Worm (Caenorhabditis elegans) whole organism, early embryonic: ENCODE data around the gene ccdc-12.

Experiments
- B0310.2 ChIP-seq: sonication (generic microtip); optimal IDR thresholded peaks from 2 replicates; lab custom pipeline; 2016; ENCODE audit warnings: mild to moderate bottlenecking, missing genetic modification characterization, missing compliant biosample characterization
- F13C5.2 ChIP-seq: sonication (generic microtip); optimal IDR thresholded peaks from 2 replicates; lab custom pipeline; 2017; ENCODE audit warnings: mild to moderate bottlenecking, missing genetic modification characterization, inconsistent platforms, missing compliant biosample characterization
- aly-1 ChIP-seq: sonication (generic microtip); optimal IDR thresholded peaks from 2 replicates; lab custom pipeline; 2016; ENCODE audit warnings: missing genetic modification characterization, missing compliant biosample characterization
- ama-1 ChIP-seq: fragments of 150-350 bp; optimal IDR thresholded peaks from 2 replicates; lab custom pipeline; 2014
- ceh-13 ChIP-seq: fragments of 200-800 bp; sonication (Bioruptor generic); optimal IDR thresholded peaks from 2 replicates; lab custom pipeline; 2018; ENCODE audit warnings: mild to moderate bottlenecking, missing genetic modification characterization, missing compliant biosample characterization
- ceh-36 ChIP-seq: sonication (generic microtip); optimal IDR thresholded peaks from 2 replicates; lab custom pipeline; 2016; ENCODE audit warnings: missing genetic modification characterization, inconsistent platforms, missing compliant biosample characterization
- ets-7 ChIP-seq: sonication (generic microtip); optimal IDR thresholded peaks from 2 replicates; lab custom pipeline; 2016; ENCODE audit warnings: missing genotype, missing genetic modification characterization, missing compliant biosample characterization
- flt-1 ChIP-seq: fragments of 200-800 bp; sonication (Bioruptor generic); IDR thresholded peaks from 2 replicates; pipeline ENCODE4 v1.3.6; 2022; ENCODE audit warnings: missing genetic modification characterization, missing compliant biosample characterization
- hmbx-1 ChIP-seq: sonication (generic microtip); optimal IDR thresholded peaks from 2 replicates; lab custom pipeline; 2016; ENCODE audit warnings: mild to moderate bottlenecking, missing genetic modification characterization, missing compliant biosample characterization
- hmg-4 ChIP-seq: fragments of 200-800 bp; sonication (Bioruptor generic); optimal IDR thresholded peaks from 2 replicates; lab custom pipeline; 2018; ENCODE audit warnings: mild to moderate bottlenecking, missing genetic modification characterization, missing compliant biosample characterization
- hnd-1 ChIP-seq: sonication (generic microtip); optimal IDR thresholded peaks from 2 replicates; lab custom pipeline; 2016; ENCODE audit warnings: missing genetic modification characterization, missing compliant biosample characterization
- pes-1 ChIP-seq: fragments of 200-800 bp; sonication (Bioruptor generic); IDR thresholded peaks from 2 replicates; pipeline ENCODE4 v1.3.6; 2022; ENCODE audit warnings: missing genetic modification reagents, missing genetic modification characterization, missing compliant biosample characterization
- scrt-1 ChIP-seq: fragments of 200-800 bp; sonication (Bioruptor generic); IDR thresholded peaks from 2 replicates; pipeline ENCODE4 v1.3.6; 2022; ENCODE audit warnings: missing genetic modification characterization, missing compliant biosample characterization
- sea-1 ChIP-seq: fragments of 200-800 bp; sonication (Bioruptor generic); conservative IDR thresholded peaks from 2 replicates; pipeline ENCODE4 v1.3.6; 2022; ENCODE audit warnings: missing genetic modification characterization, missing compliant biosample characterization
- tbx-11 ChIP-seq: fragments of 200-800 bp; sonication (Bioruptor generic); IDR thresholded peaks from 2 replicates; pipeline ENCODE4 v1.3.6; 2022; ENCODE audit warnings: missing genetic modification characterization, missing compliant biosample characterization
- tbx-37 ChIP-seq: fragments of 200-800 bp; sonication (Bioruptor generic); conservative IDR thresholded peaks from 2 replicates; pipeline ENCODE4 v1.3.6; 2022; ENCODE audit warnings: missing genetic modification reagents, missing genetic modification characterization, missing compliant biosample characterization
- tra-4 ChIP-seq: sonication (generic microtip); optimal IDR thresholded peaks from 2 replicates; lab custom pipeline; 2017; ENCODE audit warnings: missing genetic modification characterization, missing compliant biosample characterization

The ccdc-12 gene

DNA sequence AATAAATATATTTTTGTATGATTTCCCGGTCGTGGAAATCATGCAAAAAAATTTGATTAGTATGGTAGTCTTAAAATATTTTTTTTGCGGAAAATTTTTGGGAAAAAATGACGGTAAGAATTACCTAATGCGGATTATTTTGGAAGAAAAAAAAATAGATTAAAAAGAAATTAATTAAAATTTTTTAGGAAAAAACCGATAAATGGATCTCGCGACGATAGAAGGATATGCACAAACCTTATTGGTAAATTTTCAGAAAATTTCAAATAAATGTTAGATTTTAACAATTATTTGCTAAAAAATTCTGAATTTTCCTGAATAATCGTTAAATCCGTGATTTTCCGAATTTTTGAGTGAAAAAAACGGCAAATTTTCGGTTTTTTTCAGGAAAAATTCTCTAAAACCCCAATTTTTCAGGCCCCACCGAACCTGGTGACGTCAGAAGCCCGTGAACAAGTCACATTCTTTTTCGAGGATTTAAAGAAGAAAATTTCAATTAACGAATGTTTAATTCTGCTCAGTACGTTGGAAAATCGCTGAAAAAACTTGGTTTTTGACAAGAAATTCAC lies 2.7 kb upstream of the ccdc-12 start, which contains the start of gene Y69A2AR.16:
Y69A2AR.16 (plus strand) TSS at position 189 of the 569 bp plus-strand sequence.
- TF ChIP-seq tbx-11 (GFP tag; lab: Robert Waterston, UW) (no peak), hmbx-1 (no peak), tbx-37 (no peak), F13C5.2 (no peak), ceh-36 (no peak), ama-1 (no peak), hnd-1 (no peak), ceh-13 (no peak), aly-1 (no peak), ets-7 (tag; lab: Kevin White, UChicago) (no peak), hmg-4 (GFP tag; lab: Kevin White, UChicago) (no peak), sea-1 (GFP tag; lab: Robert Waterston, UW) (no peak), tra-4 (tag; lab: Kevin White, UChicago) (no peak), flt-1 (GFP tag; lab: Robert Waterston, UW) (no peak), scrt-1 (no peak), B0310.2 (tag; lab: Kevin White, UChicago) (no peak), pes-1 (GFP tag; lab: Robert Waterston, UW) (no peak)

- TF ChIP-seq pes-1 (GFP tag; lab: Robert Waterston, UW) (no peak), B0310.2 (tag; lab: Kevin White, UChicago) (no peak), ets-7 (tag; lab: Kevin White, UChicago) (no peak), F13C5.2 (no peak), ceh-13 (no peak), tra-4 (tag; lab: Kevin White, UChicago) (no peak), aly-1 (no peak), hmbx-1 (no peak), hnd-1 (no peak)
Observed at ce11 chrIV:2496084-2496483, 1.1 kb upstream of the ccdc-12 start.

DNA sequence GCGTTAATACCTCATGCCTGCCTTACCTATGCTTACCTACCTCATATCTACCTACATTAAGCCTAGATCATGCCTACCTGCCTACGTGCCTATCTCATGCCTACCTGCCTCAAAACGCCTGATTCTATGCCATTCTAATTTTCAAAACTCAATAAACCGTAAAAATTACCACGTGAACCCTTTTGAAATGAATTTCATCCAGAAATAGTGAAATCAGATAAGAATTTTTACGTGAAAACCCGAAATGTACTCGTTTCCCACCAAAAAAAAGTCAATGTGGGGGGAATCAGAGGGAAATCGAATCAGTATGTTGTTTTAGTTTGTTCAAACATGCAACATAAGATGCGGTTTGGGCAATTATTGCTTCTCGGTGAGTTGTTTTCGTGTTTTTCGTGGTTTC lies 6.5 kb downstream of the ccdc-12 start, which contains the start of gene Y69A2AR.19:
Y69A2AR.19 (plus strand) TSS at position 301 of the 400 bp plus-strand sequence.
- TF ChIP-seq sea-1 (GFP tag; lab: Robert Waterston, UW) = no peak
- no peak for TF ChIP-seq flt-1 (GFP tag; lab: Robert Waterston, UW)
- TF ChIP-seq aly-1 = no peak
- TF ChIP-seq ceh-36 = no peak
- TF ChIP-seq hmg-4 (GFP tag; lab: Kevin White, UChicago) = no peak
- TF ChIP-seq F13C5.2 = no peak
- no peak for TF ChIP-seq tra-4 (tag; lab: Kevin White, UChicago)
- TF ChIP-seq tbx-37 = no peak
- TF ChIP-seq pes-1 (GFP tag; lab: Robert Waterston, UW) = no peak
- TF ChIP-seq ceh-13 = no peak
- no peak for TF ChIP-seq tbx-11 (GFP tag; lab: Robert Waterston, UW)
- TF ChIP-seq scrt-1 = no peak
- no peak for TF ChIP-seq hmbx-1
- TF ChIP-seq B0310.2 (tag; lab: Kevin White, UChicago) = no peak
- TF ChIP-seq hnd-1 = no peak
- no peak for TF ChIP-seq ama-1
- TF ChIP-seq ets-7 (tag; lab: Kevin White, UChicago) = no peak

- TF ChIP-seq ets-7 (tag; lab: Kevin White, UChicago) (no peak), hmg-4 (GFP tag; lab: Kevin White, UChicago) (no peak), tbx-11 (GFP tag; lab: Robert Waterston, UW) (no peak), hnd-1 (no peak), ceh-36 (no peak), F13C5.2 (no peak), ceh-13 (no peak), scrt-1 (no peak), sea-1 (GFP tag; lab: Robert Waterston, UW) (no peak), ama-1 (no peak), tbx-37 (no peak), pes-1 (GFP tag; lab: Robert Waterston, UW) (no peak), flt-1 (GFP tag; lab: Robert Waterston, UW) (no peak), B0310.2 (tag; lab: Kevin White, UChicago) (no peak), aly-1 (no peak), hmbx-1 (no peak), tra-4 (tag; lab: Kevin White, UChicago) (no peak)
Observed at ce11 chrIV:2481955-2482354, 13.0 kb downstream of the ccdc-12 start, which contains the start of gene Y69A2AL.2. Y69A2AL.2 (plus strand) TSS chrIV:2482255.

- no peak for TF ChIP-seq sea-1 (GFP tag; lab: Robert Waterston, UW)
- no peak for TF ChIP-seq ama-1
- no peak for TF ChIP-seq ceh-36
- no peak for TF ChIP-seq scrt-1
- TF ChIP-seq F13C5.2 = no peak
- TF ChIP-seq hmg-4 (GFP tag; lab: Kevin White, UChicago) = no peak
- no peak for TF ChIP-seq B0310.2 (tag; lab: Kevin White, UChicago)
- TF ChIP-seq hnd-1 = no peak
- TF ChIP-seq ceh-13 = no peak
- TF ChIP-seq tbx-11 (GFP tag; lab: Robert Waterston, UW) = no peak
- no peak for TF ChIP-seq flt-1 (GFP tag; lab: Robert Waterston, UW)
- TF ChIP-seq aly-1 = no peak
- no peak for TF ChIP-seq tbx-37
- no peak for TF ChIP-seq ets-7 (tag; lab: Kevin White, UChicago)
- no peak for TF ChIP-seq pes-1 (GFP tag; lab: Robert Waterston, UW)
Observed at ce11 chrIV:2476386-2476785, 18.6 kb downstream of the ccdc-12 start, which contains the start of gene grd-16. grd-16 (plus strand) TSS chrIV:2476686.

DNA sequence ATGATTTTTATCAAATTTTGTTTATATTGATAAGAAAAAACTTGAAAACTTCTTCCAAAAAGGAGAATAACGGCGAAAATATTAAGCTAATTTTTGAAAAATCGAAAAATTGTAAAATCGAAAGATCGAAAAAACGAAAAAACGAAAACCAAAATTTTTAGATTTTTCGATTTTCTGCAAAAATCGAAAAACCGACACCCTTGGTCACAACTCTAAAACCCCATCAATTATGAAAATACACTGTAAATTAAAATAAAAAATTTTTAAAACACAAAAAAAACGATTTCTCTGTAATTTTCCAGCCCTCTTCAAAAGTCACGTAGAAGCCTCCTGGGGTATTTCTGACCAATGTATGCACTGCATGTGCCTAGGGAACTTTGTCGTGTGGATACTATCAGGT lies 24.9 kb downstream of the ccdc-12 start, which contains the start of gene ilys-1:
ilys-1 (plus strand) TSS at position 301 of the 400 bp plus-strand sequence.
- TF ChIP-seq sea-1 (GFP tag; lab: Robert Waterston, UW) (no peak), hmg-4 (GFP tag; lab: Kevin White, UChicago) (no peak), F13C5.2 (no peak), ets-7 (tag; lab: Kevin White, UChicago) (no peak), tbx-11 (GFP tag; lab: Robert Waterston, UW) (no peak), scrt-1 (no peak), flt-1 (GFP tag; lab: Robert Waterston, UW) (no peak), tra-4 (tag; lab: Kevin White, UChicago) (no peak), ceh-13 (no peak), hmbx-1 (no peak), ceh-36 (no peak)

ce11 chrIV:2467378-2467777 lies 27.6 kb downstream of the ccdc-12 start, which contains the start of gene ilys-2:
ilys-2 (plus strand) TSS chrIV:2467678.
- TF ChIP-seq ama-1 = no peak
- no peak for TF ChIP-seq scrt-1
- no peak for TF ChIP-seq flt-1 (GFP tag; lab: Robert Waterston, UW)
- no peak for TF ChIP-seq B0310.2 (tag; lab: Kevin White, UChicago)
- no peak for TF ChIP-seq hmbx-1
- TF ChIP-seq ets-7 (tag; lab: Kevin White, UChicago) = no peak
